Worm (Caenorhabditis elegans) whole organism, midembryonic: ENCODE measurements around the gene srx-12.

Experiments
- T22C8.4 ChIP-seq: fragments of 200-800 bp; sonication (Bioruptor generic); IDR thresholded peaks from 2 replicates; pipeline ENCODE4 v1.3.6; 2022; ENCODE audit warnings: missing genetic modification characterization, missing compliant biosample characterization
- flt-1 ChIP-seq: fragments of 200-800 bp; sonication (Bioruptor generic); IDR thresholded peaks from 2 replicates; pipeline ENCODE4 v1.3.6; 2022; ENCODE audit warnings: missing genetic modification characterization, missing compliant biosample characterization
- tab-1 ChIP-seq: fragments of 200-800 bp; sonication (Bioruptor generic); IDR thresholded peaks from 2 replicates; pipeline ENCODE4 v1.3.6; 2022; ENCODE audit warnings: missing genetic modification characterization, missing compliant biosample characterization

- TF ChIP-seq flt-1 (GFP tag; lab: Robert Waterston, UW), result no peak
- no peak for TF ChIP-seq tab-1 (GFP tag; lab: Robert Waterston, UW)
- TF ChIP-seq T22C8.4 (GFP tag; lab: Robert Waterston, UW), result no peak
These were observed 24.6 kb downstream of the srx-12 start for ce11 chrIV:1070383-1070782.
